Worm (Caenorhabditis elegans) whole organism, L1 larva: ENCODE data around the gene ipla-7.

ENCODE experiments used
- Y116A8C.19 ChIP-seq: sonication (generic microtip); optimal IDR thresholded peaks from 2 replicates; lab custom pipeline; 2016; ENCODE audit warnings: missing compliant biosample characterization, missing genetic modification characterization, borderline replicate concordance
- aha-1 ChIP-seq: fragments of 150-350 bp; optimal IDR thresholded peaks from 2 replicates; lab custom pipeline; 2014; ENCODE audit warnings: missing biosample characterization, missing genetic modification characterization
- alr-1 ChIP-seq: fragments of 200-800 bp; sonication (Bioruptor generic); optimal IDR thresholded peaks from 2 replicates; lab custom pipeline; 2018; ENCODE audit warnings: borderline replicate concordance, mild to moderate bottlenecking, missing genetic modification characterization, missing compliant biosample characterization
- ceh-63 ChIP-seq: fragments of 200-800 bp; sonication (Bioruptor generic); optimal IDR thresholded peaks from 2 replicates; lab custom pipeline; 2018; ENCODE audit warnings: mild to moderate bottlenecking, missing genetic modification characterization, missing compliant biosample characterization
- ceh-82 ChIP-seq, 3 experiments: fragments of 150-350 bp in 1 of 3; sonication (generic microtip) in 2 of 3; optimal IDR thresholded peaks; 2 replicates each; lab custom pipeline; 2014 to 2017; ENCODE audit warnings: missing biosample characterization in 3 of 3, missing genetic modification characterization in 3 of 3
- ceh-88 ChIP-seq: fragments of 200-800 bp; sonication (Bioruptor generic); IDR thresholded peaks from 2 replicates; pipeline ENCODE4 v1.3.6; 2022; ENCODE audit warnings: missing genetic modification characterization, missing compliant biosample characterization
- dpl-1 ChIP-seq, 3 experiments: fragments of 150-350 bp in 2 of 3; sonication (generic microtip) in 1 of 3; optimal IDR thresholded peaks; 2 replicates each; lab custom pipeline; 2014 to 2017; ENCODE audit warnings: missing biosample characterization in 3 of 3, missing genetic modification characterization in 3 of 3, missing genetic modification reagents in 3 of 3
- dsc-1 ChIP-seq: sonication (generic microtip); optimal IDR thresholded peaks from 2 replicates; lab custom pipeline; 2016; ENCODE audit warnings: mild to moderate bottlenecking, missing genetic modification characterization, missing compliant biosample characterization
- efl-1 ChIP-seq, 4 experiments: fragments of 150-350 bp; optimal IDR thresholded peaks in 3 of 4; peaks in 1 of 4; 1 replicate in 1 of 4; 2 replicates in 3 of 4; lab custom pipeline; 2014; ENCODE audit warnings: missing biosample characterization in 2 of 4, missing genetic modification characterization in 2 of 4, missing genetic modification reagents in 2 of 4
- egl-13 ChIP-seq: sonication (generic microtip); optimal IDR thresholded peaks from 2 replicates; lab custom pipeline; 2016; ENCODE audit warnings: missing genotype, missing genetic modification reagents, missing genetic modification characterization, missing compliant biosample characterization
- fkh-10 ChIP-seq: sonication (generic microtip); optimal IDR thresholded peaks from 2 replicates; lab custom pipeline; 2017; ENCODE audit warnings: missing biosample characterization, missing genetic modification reagents, missing genetic modification characterization
- fkh-8 ChIP-seq: sonication (generic microtip); optimal IDR thresholded peaks from 2 replicates; lab custom pipeline; 2016; ENCODE audit warnings: mild to moderate bottlenecking, missing genetic modification characterization, missing compliant biosample characterization
- grh-1 ChIP-seq: fragments of 200-800 bp; sonication (Bioruptor generic); IDR thresholded peaks from 2 replicates; pipeline ENCODE4 v1.3.6; 2022; ENCODE audit warnings: missing genetic modification reagents, missing genetic modification characterization, missing compliant biosample characterization
- hpl-2 ChIP-seq: fragments of 150-350 bp; optimal IDR thresholded peaks from 2 replicates; lab custom pipeline; 2014; ENCODE audit warnings: missing biosample characterization, missing genetic modification reagents, missing genetic modification characterization
- lin-14 ChIP-seq: fragments of 200-800 bp; sonication (Bioruptor generic); optimal IDR thresholded peaks from 2 replicates; lab custom pipeline; 2018; ENCODE audit warnings: mild to moderate bottlenecking, missing genetic modification characterization, moderate library complexity, missing compliant biosample characterization
- lin-35 ChIP-seq, 2 experiments: fragments of 150-350 bp; optimal IDR thresholded peaks; 2 replicates each; lab custom pipeline; 2014; ENCODE audit warnings: missing biosample characterization in 2 of 2, missing genetic modification characterization in 2 of 2, missing genetic modification reagents in 2 of 2
- lsy-2 ChIP-seq, 2 experiments: fragments of 150-350 bp; optimal IDR thresholded peaks; 2 replicates each; lab custom pipeline; 2014; ENCODE audit warnings: missing biosample characterization in 2 of 2, missing genetic modification characterization in 2 of 2
- mdl-1 ChIP-seq, 2 experiments: fragments of 150-350 bp; optimal IDR thresholded peaks; 2 replicates each; lab custom pipeline; 2014 to 2017; ENCODE audit warnings: missing biosample characterization in 2 of 2, missing genetic modification characterization in 2 of 2, inconsistent platforms in 1 of 2
- nhr-11 ChIP-seq: fragments of 150-350 bp; optimal IDR thresholded peaks from 2 replicates; lab custom pipeline; 2014; ENCODE audit warnings: missing biosample characterization, missing genetic modification characterization
- nhr-47 ChIP-seq: sonication (generic microtip); optimal IDR thresholded peaks from 2 replicates; lab custom pipeline; 2016; ENCODE audit warnings: mild to moderate bottlenecking, missing genetic modification characterization, moderate library complexity, missing compliant biosample characterization
- nhr-71 ChIP-seq: sonication (generic microtip); optimal IDR thresholded peaks from 2 replicates; lab custom pipeline; 2016; ENCODE audit warnings: mild to moderate bottlenecking, missing genetic modification characterization, moderate library complexity, missing compliant biosample characterization
- nhr-84 ChIP-seq: sonication (generic microtip); optimal IDR thresholded peaks from 2 replicates; lab custom pipeline; 2017; ENCODE audit warnings: missing biosample characterization, missing genetic modification characterization
- nhr-85 ChIP-seq: sonication (generic microtip); peaks from one replicate; lab custom pipeline; 2016; ENCODE audit warnings: missing genetic modification characterization, inconsistent platforms, missing compliant biosample characterization
- nhr-90 ChIP-seq: sonication (generic microtip); optimal IDR thresholded peaks from 2 replicates; lab custom pipeline; 2016; ENCODE audit warnings: mild to moderate bottlenecking, missing genetic modification characterization, missing compliant biosample characterization; ENCODE audit not compliant: poor library complexity
- pag-3 ChIP-seq: sonication (generic microtip); optimal IDR thresholded peaks from 2 replicates; lab custom pipeline; 2017; ENCODE audit warnings: missing genetic modification characterization, mild to moderate bottlenecking, missing compliant biosample characterization, antibody characterized with exemption, borderline replicate concordance; ENCODE audit not compliant: insufficient read depth
- pax-3 ChIP-seq: fragments of 200-800 bp; sonication (Bioruptor generic); optimal IDR thresholded peaks from 2 replicates; lab custom pipeline; 2018; ENCODE audit warnings: mild to moderate bottlenecking, missing genetic modification characterization, moderate library complexity, missing compliant biosample characterization
- rnt-1 ChIP-seq: sonication (generic microtip); optimal IDR thresholded peaks from 2 replicates; lab custom pipeline; 2016; ENCODE audit warnings: mild to moderate bottlenecking, missing genetic modification characterization, moderate library complexity, missing compliant biosample characterization
- snu-23 ChIP-seq: sonication (generic microtip); optimal IDR thresholded peaks from 2 replicates; lab custom pipeline; 2016; ENCODE audit warnings: missing genetic modification characterization, missing compliant biosample characterization
- sox-4 ChIP-seq: sonication (generic microtip); optimal IDR thresholded peaks from 2 replicates; lab custom pipeline; 2016; ENCODE audit warnings: missing genetic modification characterization, missing compliant biosample characterization
- sup-37 ChIP-seq: fragments of 200-800 bp; sonication (Bioruptor generic); optimal IDR thresholded peaks from 2 replicates; lab custom pipeline; 2018; ENCODE audit warnings: mild to moderate bottlenecking, missing genetic modification characterization, missing compliant biosample characterization
- swsn-7 ChIP-seq: sonication (generic microtip); optimal IDR thresholded peaks from 2 replicates; lab custom pipeline; 2016; ENCODE audit warnings: missing genetic modification characterization, missing compliant biosample characterization
- tbx-2 ChIP-seq: sonication (generic microtip); optimal IDR thresholded peaks from 2 replicates; lab custom pipeline; 2016; ENCODE audit warnings: missing genetic modification characterization, missing compliant biosample characterization
- tlp-1 ChIP-seq: fragments of 150-350 bp; optimal IDR thresholded peaks from 2 replicates; lab custom pipeline; 2014; ENCODE audit warnings: missing biosample characterization, missing genetic modification characterization
- unc-130 ChIP-seq: fragments of 150-350 bp; optimal IDR thresholded peaks from 2 replicates; lab custom pipeline; 2017; ENCODE audit warnings: missing biosample characterization, missing genetic modification characterization, inconsistent platforms
- unc-62 ChIP-seq: fragments of 150-350 bp; optimal IDR thresholded peaks from 2 replicates; lab custom pipeline; 2014; ENCODE audit warnings: missing biosample characterization, missing genetic modification reagents, missing genetic modification characterization
- unc-86 ChIP-seq: sonication (generic microtip); optimal IDR thresholded peaks from 2 replicates; lab custom pipeline; 2016; ENCODE audit warnings: missing genetic modification characterization, missing compliant biosample characterization
- vab-15 ChIP-seq: sonication (generic microtip); optimal IDR thresholded peaks from 2 replicates; lab custom pipeline; 2017; ENCODE audit warnings: missing genotype, mild to moderate bottlenecking, missing genetic modification characterization, missing compliant biosample characterization
- zag-1 ChIP-seq: fragments of 150-350 bp; optimal IDR thresholded peaks from 2 replicates; lab custom pipeline; 2014; ENCODE audit warnings: missing biosample characterization, missing genetic modification characterization
- zip-4 ChIP-seq: fragments of 200-800 bp; sonication (Bioruptor generic); optimal IDR thresholded peaks from 2 replicates; lab custom pipeline; 2018; ENCODE audit warnings: mild to moderate bottlenecking, missing genetic modification characterization, moderate library complexity, missing compliant biosample characterization

Gene ipla-7

ce11 chrIV:10062728-10063127 is at the start of gene ipla-7:
TSS of gene ipla-7 (minus strand) at chrIV:10062849.
- TF ChIP-seq nhr-71 (tag; lab: Kevin White, UChicago) (peak; percentile 51), egl-13 (tag; lab: Kevin White, UChicago) (peak; percentile 7), efl-1 (optimal IDR thresholded peaks at IDR 0.05; lab: Kevin White, UChicago) (peak in 1 of 2 experiments; percentile 5), efl-1 (GFP tag; optimal IDR thresholded peaks at IDR 0.05 in 1 of 2; lab: Kevin White, UChicago) (peak in 1 of 2 experiments; percentile 82), lin-14 (GFP tag; lab: Kevin White, UChicago) (peak; percentile 80), fkh-10 (peak; percentile 16), swsn-7 (tag; lab: Kevin White, UChicago) (peak; percentile 20), unc-86 (peak; percentile 15), lsy-2 (tag; optimal IDR thresholded peaks at IDR 0.05; lab: Kevin White, UChicago) (peak in 1 of 2 experiments; percentile 28), nhr-47 (tag; lab: Kevin White, UChicago) (peak; percentile 15), aha-1 (tag; lab: Kevin White, UChicago) (no peak), nhr-11 (tag; lab: Kevin White, UChicago) (no peak), fkh-8 (peak; percentile 56), ceh-82 (tag; optimal IDR thresholded peaks at IDR 0.05; lab: Kevin White, UChicago) (peak in 1 of 3 experiments; percentile 56), lin-35 (GFP tag; optimal IDR thresholded peaks at IDR 0.05; lab: Kevin White, UChicago) (peak in 1 of 2 experiments; percentile 11), vab-15 (tag; lab: Kevin White, UChicago) (no peak), rnt-1 (tag; lab: Kevin White, UChicago) (no peak), ceh-88 (GFP tag; lab: Robert Waterston, UW) (no peak), zip-4 (no peak), ceh-63 (GFP tag; lab: Kevin White, UChicago) (no peak), tbx-2 (tag; lab: Kevin White, UChicago) (peak; percentile 7), dpl-1 (GFP tag; optimal IDR thresholded peaks at IDR 0.05; lab: Kevin White, UChicago) (peak in 1 of 3 experiments; percentile 20), dsc-1 (no peak), pax-3 (tag; lab: Kevin White, UChicago) (no peak)
- TF ChIP-seq, all 84 proteins: peak for 14

- no peak for TF ChIP-seq alr-1 (tag; lab: Kevin White, UChicago)
- no peak for TF ChIP-seq pag-3 (tag; lab: Kevin White, UChicago)
Measured at ce11 chrIV:10111441-10111840, 48.8 kb upstream of the ipla-7 start, which contains the start of gene spch-1. TSS of gene spch-1 (minus strand) at chrIV:10111541.

- no peak for TF ChIP-seq unc-62 (GFP tag; lab: Kevin White, UChicago)
- TF ChIP-seq tlp-1 (tag; lab: Kevin White, UChicago) = no peak
- TF ChIP-seq lin-14 (GFP tag; lab: Kevin White, UChicago) = no peak
- TF ChIP-seq nhr-85 = no peak
- TF ChIP-seq zag-1 (tag; lab: Kevin White, UChicago) = no peak
- TF ChIP-seq Y116A8C.19 (tag; lab: Kevin White, UChicago) = no peak
- no peak for TF ChIP-seq hpl-2 (GFP tag; lab: Kevin White, UChicago)
- no peak for TF ChIP-seq nhr-90 (tag; lab: Kevin White, UChicago)
- TF ChIP-seq dsc-1 = no peak
- TF ChIP-seq grh-1 (GFP tag; lab: Robert Waterston, UW) = no peak
- TF ChIP-seq snu-23 (GFP tag; lab: Kevin White, UChicago) = no peak
- no peak for TF ChIP-seq sup-37 (GFP tag; lab: Kevin White, UChicago)
- TF ChIP-seq mdl-1 (tag; optimal IDR thresholded peaks at IDR 0.05; lab: Kevin White, UChicago) = no peak
- no peak for TF ChIP-seq nhr-84 (tag; lab: Kevin White, UChicago)
- no peak for TF ChIP-seq nhr-71 (tag; lab: Kevin White, UChicago)
- no peak for TF ChIP-seq zip-4
- no peak for TF ChIP-seq unc-130
- no peak for TF ChIP-seq sox-4 (tag; lab: Kevin White, UChicago)
- no peak for TF ChIP-seq pag-3 (tag; lab: Kevin White, UChicago)
- TF ChIP-seq, all 84 proteins: peak for 0
Measured at ce11 chrIV:10110870-10111269, 48.2 kb upstream of the ipla-7 start.
